Worm (Caenorhabditis elegans) whole organism, midembryonic: Measurements from ENCODE around the gene Y49E10.25.

Source experiments
- T22C8.4 ChIP-seq: fragments of 200-800 bp; sonication (Bioruptor generic); IDR thresholded peaks from 2 replicates; pipeline ENCODE4 v1.3.6; 2022; ENCODE audit warnings: missing genetic modification characterization, missing compliant biosample characterization
- cog-1 ChIP-seq: sonication (generic microtip); optimal IDR thresholded peaks from 2 replicates; lab custom pipeline; 2016; ENCODE audit warnings: missing genetic modification characterization, missing compliant biosample characterization
- flt-1 ChIP-seq: fragments of 200-800 bp; sonication (Bioruptor generic); IDR thresholded peaks from 2 replicates; pipeline ENCODE4 v1.3.6; 2022; ENCODE audit warnings: missing genetic modification characterization, missing compliant biosample characterization
- klf-2 ChIP-seq: fragments of 200-800 bp; sonication (Bioruptor generic); conservative IDR thresholded peaks from 2 replicates; pipeline ENCODE4 v1.3.6; 2022; ENCODE audit warnings: missing genetic modification reagents, missing genetic modification characterization, missing compliant biosample characterization
- med-1 ChIP-seq: sonication (generic microtip); optimal IDR thresholded peaks from 2 replicates; lab custom pipeline; 2017; ENCODE audit warnings: missing genetic modification characterization, mild to moderate bottlenecking, missing compliant biosample characterization, antibody characterized with exemption, missing genetic modification reagents; ENCODE audit not compliant: insufficient read depth
- ref-1 ChIP-seq: fragments of 200-800 bp; sonication (Bioruptor generic); conservative IDR thresholded peaks from 2 replicates; pipeline ENCODE4 v1.3.6; 2022; ENCODE audit warnings: missing genetic modification reagents, missing genetic modification characterization, missing compliant biosample characterization
- ztf-29 ChIP-seq: fragments of 200-800 bp; sonication (Bioruptor generic); IDR thresholded peaks from 2 replicates; pipeline ENCODE4 v1.3.6; 2022; ENCODE audit warnings: missing genetic modification reagents, missing genetic modification characterization, missing compliant biosample characterization

DNA sequence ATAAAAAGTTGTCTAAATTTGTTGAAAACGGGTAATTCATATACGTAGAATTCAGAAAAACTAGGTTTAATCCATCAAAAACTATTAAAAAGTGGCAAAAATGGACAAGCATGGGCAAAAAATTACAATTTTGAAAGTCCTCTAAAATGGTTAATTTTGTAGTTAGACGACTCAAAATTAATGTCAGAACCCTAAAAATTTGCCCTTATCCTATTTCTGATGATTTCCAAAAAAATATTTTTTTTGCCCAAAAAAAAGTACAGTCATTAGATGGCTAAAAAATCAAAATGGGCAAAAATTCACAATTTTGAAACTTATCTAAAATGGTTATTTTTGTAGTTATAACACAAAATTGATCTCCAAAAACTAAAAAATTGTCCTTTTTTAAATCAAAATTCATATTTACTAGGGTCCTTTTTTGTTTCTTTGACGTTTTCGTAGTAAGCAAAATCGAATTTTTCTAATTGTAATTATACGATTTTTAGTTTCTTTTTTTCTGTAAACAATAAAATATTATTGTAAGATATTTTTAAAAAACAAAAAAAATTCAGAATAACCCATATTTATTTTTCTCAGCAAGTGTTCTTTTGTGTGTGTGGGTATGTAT lies 45.5 kb upstream of the Y49E10.25 start:
- no peak for TF ChIP-seq flt-1 (GFP tag; lab: Robert Waterston, UW)
- no peak for TF ChIP-seq ztf-29
- TF ChIP-seq ref-1 = no peak
- no peak for TF ChIP-seq T22C8.4 (GFP tag; lab: Robert Waterston, UW)
- TF ChIP-seq klf-2 (GFP tag; lab: Robert Waterston, UW) = no peak
- no peak for TF ChIP-seq med-1 (GFP tag; lab: Kevin White, UChicago)
- TF ChIP-seq cog-1 (tag; lab: Kevin White, UChicago) = no peak
